Worm (Caenorhabditis elegans) whole organism, late embryonic: ENCODE results near the gene ZK381.2.

ENCODE experiments used
- ceh-6 ChIP-seq: fragments of 200-800 bp; sonication (Bioruptor generic); optimal IDR thresholded peaks from 2 replicates; lab custom pipeline; 2018; ENCODE audit warnings: mild to moderate bottlenecking, missing genetic modification characterization, missing compliant biosample characterization
- dmd-4 ChIP-seq: sonication (generic microtip); optimal IDR thresholded peaks from 2 replicates; lab custom pipeline; 2016; ENCODE audit warnings: borderline replicate concordance, missing genetic modification characterization, missing compliant biosample characterization
- dve-1 ChIP-seq: sonication (generic microtip); optimal IDR thresholded peaks from 2 replicates; lab custom pipeline; 2017; ENCODE audit warnings: antibody characterized with exemption, mild to moderate bottlenecking, missing genetic modification characterization, missing compliant biosample characterization
- elt-2 ChIP-seq: sonication (generic microtip); optimal IDR thresholded peaks from 2 replicates; lab custom pipeline; 2016; ENCODE audit warnings: missing genetic modification reagents, missing genetic modification characterization, missing compliant biosample characterization
- hlh-15 ChIP-seq: sonication (generic microtip); optimal IDR thresholded peaks from 2 replicates; lab custom pipeline; 2016; ENCODE audit warnings: missing genetic modification characterization, missing compliant biosample characterization
- hlh-30 ChIP-seq: sonication (generic microtip); optimal IDR thresholded peaks from 2 replicates; lab custom pipeline; 2017; ENCODE audit warnings: antibody characterized with exemption, missing genetic modification characterization, missing compliant biosample characterization; ENCODE audit not compliant: insufficient read depth
- nhr-11 ChIP-seq: fragments of 150-350 bp; optimal IDR thresholded peaks from 2 replicates; lab custom pipeline; 2014; ENCODE audit warnings: missing biosample characterization, missing genetic modification characterization
- pha-4 ChIP-seq: fragments of 150-350 bp; optimal IDR thresholded peaks from 2 replicates; lab custom pipeline; 2018; ENCODE audit warnings: missing biosample characterization, missing genetic modification reagents, missing genetic modification characterization
- pqm-1 ChIP-seq: sonication (generic microtip); optimal IDR thresholded peaks from 2 replicates; lab custom pipeline; 2016; ENCODE audit warnings: missing genetic modification characterization, missing compliant biosample characterization
- pros-1 ChIP-seq: fragments of 150-350 bp; optimal IDR thresholded peaks from 2 replicates; lab custom pipeline; 2014; ENCODE audit warnings: missing biosample characterization, missing genetic modification reagents, missing genetic modification characterization
- ref-2 ChIP-seq: sonication (generic microtip); optimal IDR thresholded peaks from 2 replicates; lab custom pipeline; 2016; ENCODE audit warnings: missing genetic modification characterization, missing compliant biosample characterization
- sox-4 ChIP-seq: sonication (generic microtip); optimal IDR thresholded peaks from 2 replicates; lab custom pipeline; 2017; ENCODE audit warnings: mild to moderate bottlenecking, missing genetic modification characterization, inconsistent platforms, missing compliant biosample characterization
- tbx-2 ChIP-seq: sonication (generic microtip); optimal IDR thresholded peaks from 2 replicates; lab custom pipeline; 2016; ENCODE audit warnings: missing genetic modification characterization, missing compliant biosample characterization

DNA sequence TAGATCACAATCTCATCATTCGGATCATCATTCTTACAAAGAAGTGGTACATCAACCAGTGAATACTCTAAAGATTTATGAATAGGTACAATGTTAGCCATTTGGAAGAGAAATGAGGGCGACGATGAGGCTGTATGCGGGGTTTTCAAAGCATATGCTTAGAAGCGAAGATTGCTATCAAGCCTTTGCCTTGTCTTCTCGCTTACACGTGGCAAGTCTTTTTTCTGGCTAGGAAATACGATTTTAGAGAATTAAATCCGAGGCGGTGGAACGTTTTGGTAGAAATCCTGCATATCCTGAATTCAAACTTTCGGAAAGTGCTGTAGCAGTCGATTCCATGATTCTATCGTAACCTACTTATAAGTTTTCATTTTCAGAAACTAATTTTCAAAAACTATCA is 45.2 kb upstream of the ZK381.2 start, which contains the start of gene T22D1.18:
- no peak for TF ChIP-seq pqm-1 (tag; lab: Kevin White, UChicago)
- no peak for TF ChIP-seq pros-1 (tag; lab: Kevin White, UChicago)
- TF ChIP-seq hlh-15 (tag; lab: Kevin White, UChicago): no peak
- no peak for TF ChIP-seq ceh-6 (GFP tag; lab: Kevin White, UChicago)
- TF ChIP-seq dve-1 (tag; lab: Kevin White, UChicago): no peak
- no peak for TF ChIP-seq sox-4 (tag; lab: Kevin White, UChicago)
- TF ChIP-seq pha-4: no peak
- TF ChIP-seq dmd-4: no peak
- TF ChIP-seq tbx-2: no peak
- TF ChIP-seq nhr-11 (tag; lab: Kevin White, UChicago): no peak
- no peak for TF ChIP-seq hlh-30 (tag; lab: Kevin White, UChicago)
- TF ChIP-seq ref-2 (tag; lab: Kevin White, UChicago): no peak
- TF ChIP-seq elt-2 (tag; lab: Kevin White, UChicago): no peak
